Fruit fly (Drosophila melanogaster): ENCODE data around the gene CG31735.

CG31735 gene

dm6 chr2L:15895154-15895553, at the start of gene CG31735:
TSS of gene CG31735 (plus strand) at chr2L:15895454.
- no peak for TF ChIP-seq CG8478 (optimal IDR thresholded peaks at IDR 0.05)

dm6 chr2L:15846600-15846999, 48.7 kb upstream of the CG31735 start:
- TF ChIP-seq psq (optimal IDR thresholded peaks at IDR 0.05) (no peak), CG8478 (optimal IDR thresholded peaks at IDR 0.05) (no peak), usp (GFP tag; optimal IDR thresholded peaks at IDR 0.05) (no peak)

- TF ChIP-seq Dll (optimal IDR thresholded peaks at IDR 0.05) (no peak), CG8478 (optimal IDR thresholded peaks at IDR 0.05) (no peak), psq (optimal IDR thresholded peaks at IDR 0.05) (no peak), EcR (GFP tag; optimal IDR thresholded peaks at IDR 0.05) (no peak), usp (GFP tag; optimal IDR thresholded peaks at IDR 0.05) (no peak), pan (optimal IDR thresholded peaks at IDR 0.05) (no peak)
Measured at dm6 chr2L:15852292-15852691, 43.0 kb upstream of the CG31735 start, which contains the start of gene CG13243. TSS of gene CG13243 (plus strand) at chr2L:15852592.

dm6 chr2L:15853826-15854225, 41.4 kb upstream of the CG31735 start, which contains the start of gene Tektin-A:
TSS of gene Tektin-A (plus strand) at chr2L:15854126.
- TF ChIP-seq Dll (optimal IDR thresholded peaks at IDR 0.05) = no peak
- TF ChIP-seq EcR (GFP tag; optimal IDR thresholded peaks at IDR 0.05) = no peak
- TF ChIP-seq psq (optimal IDR thresholded peaks at IDR 0.05) = no peak
- TF ChIP-seq CG8478 (optimal IDR thresholded peaks at IDR 0.05) = no peak
- no peak for TF ChIP-seq usp (GFP tag; optimal IDR thresholded peaks at IDR 0.05)
- TF ChIP-seq pan (optimal IDR thresholded peaks at IDR 0.05) = no peak

- no peak for TF ChIP-seq CG8478 (optimal IDR thresholded peaks at IDR 0.05)
- no peak for TF ChIP-seq pan (optimal IDR thresholded peaks at IDR 0.05)
- no peak for TF ChIP-seq psq (optimal IDR thresholded peaks at IDR 0.05)
- no peak for TF ChIP-seq EcR (GFP tag; optimal IDR thresholded peaks at IDR 0.05)
- no peak for TF ChIP-seq usp (GFP tag; optimal IDR thresholded peaks at IDR 0.05)
- TF ChIP-seq Dll (optimal IDR thresholded peaks at IDR 0.05) = no peak
Measured at dm6 chr2L:15865361-15865760, 29.9 kb upstream of the CG31735 start, which contains the start of gene CG42792. TSS of gene CG42792 (minus strand) at chr2L:15865461.

dm6 chr2L:15880056-15880455, 15.2 kb upstream of the CG31735 start, which contains the start of gene CG7653:
TSS of gene CG7653 (minus strand) at chr2L:15880156.
- TF ChIP-seq EcR (GFP tag; optimal IDR thresholded peaks at IDR 0.05) = no peak
- no peak for TF ChIP-seq usp (GFP tag; optimal IDR thresholded peaks at IDR 0.05)
- no peak for TF ChIP-seq pan (optimal IDR thresholded peaks at IDR 0.05)
- no peak for TF ChIP-seq Dll (optimal IDR thresholded peaks at IDR 0.05)
- no peak for TF ChIP-seq psq (optimal IDR thresholded peaks at IDR 0.05)
- TF ChIP-seq CG8478 (optimal IDR thresholded peaks at IDR 0.05) = no peak

dm6 chr2L:15883090-15883489, 12.2 kb upstream of the CG31735 start, which contains the start of gene CG44475:
TSS of gene CG44475 (minus strand) at chr2L:15883190.
- no peak for TF ChIP-seq pan (optimal IDR thresholded peaks at IDR 0.05)
- TF ChIP-seq Dll (optimal IDR thresholded peaks at IDR 0.05) = no peak
- no peak for TF ChIP-seq EcR (GFP tag; optimal IDR thresholded peaks at IDR 0.05)
- no peak for TF ChIP-seq psq (optimal IDR thresholded peaks at IDR 0.05)
- TF ChIP-seq usp (GFP tag; optimal IDR thresholded peaks at IDR 0.05) = no peak
- TF ChIP-seq CG8478 (optimal IDR thresholded peaks at IDR 0.05) = no peak

dm6 chr2L:15886187-15886586, 9.1 kb upstream of the CG31735 start:
- no peak for TF ChIP-seq usp (GFP tag; optimal IDR thresholded peaks at IDR 0.05)
- TF ChIP-seq CG8478 (optimal IDR thresholded peaks at IDR 0.05) = no peak
- no peak for TF ChIP-seq pan (optimal IDR thresholded peaks at IDR 0.05)
- TF ChIP-seq psq (optimal IDR thresholded peaks at IDR 0.05) = no peak
- no peak for TF ChIP-seq Dll (optimal IDR thresholded peaks at IDR 0.05)
- no peak for TF ChIP-seq EcR (GFP tag; optimal IDR thresholded peaks at IDR 0.05)

- TF ChIP-seq psq (optimal IDR thresholded peaks at IDR 0.05) = no peak
Measured at dm6 chr2L:15893711-15894110, 1.5 kb upstream of the CG31735 start, which contains the start of gene Tep1. TSS of gene Tep1 (minus strand) at chr2L:15893811.

- TF ChIP-seq CG8478 (optimal IDR thresholded peaks at IDR 0.05) (no peak), EcR (GFP tag; optimal IDR thresholded peaks at IDR 0.05) (no peak), psq (optimal IDR thresholded peaks at IDR 0.05) (no peak), Dll (optimal IDR thresholded peaks at IDR 0.05) (no peak), usp (GFP tag; optimal IDR thresholded peaks at IDR 0.05) (no peak), pan (optimal IDR thresholded peaks at IDR 0.05) (no peak)
Measured at dm6 chr2L:15900424-15900823, 5.2 kb downstream of the CG31735 start, which contains the start of gene CG31823. TSS of gene CG31823 (minus strand) at chr2L:15900524.

dm6 chr2L:15902310-15902709, 7.1 kb downstream of the CG31735 start, which contains the start of gene CG31821:
TSS of gene CG31821 (minus strand) at chr2L:15902410.
- TF ChIP-seq pan (optimal IDR thresholded peaks at IDR 0.05) (no peak), psq (optimal IDR thresholded peaks at IDR 0.05) (no peak), CG8478 (optimal IDR thresholded peaks at IDR 0.05) (no peak), Dll (optimal IDR thresholded peaks at IDR 0.05) (no peak), usp (GFP tag; optimal IDR thresholded peaks at IDR 0.05) (no peak), EcR (GFP tag; optimal IDR thresholded peaks at IDR 0.05) (no peak)

- TF ChIP-seq EcR (GFP tag; optimal IDR thresholded peaks at IDR 0.05) (no peak), CG8478 (optimal IDR thresholded peaks at IDR 0.05) (no peak), pan (optimal IDR thresholded peaks at IDR 0.05) (no peak), Dll (optimal IDR thresholded peaks at IDR 0.05) (no peak), usp (GFP tag; optimal IDR thresholded peaks at IDR 0.05) (no peak), psq (optimal IDR thresholded peaks at IDR 0.05) (no peak)
Measured at dm6 chr2L:15903725-15904124, 8.5 kb downstream of the CG31735 start.

dm6 chr2L:15907358-15907757, 12.1 kb downstream of the CG31735 start:
- TF ChIP-seq Dll (optimal IDR thresholded peaks at IDR 0.05) (no peak), pan (optimal IDR thresholded peaks at IDR 0.05) (no peak), CG8478 (optimal IDR thresholded peaks at IDR 0.05) (no peak), psq (optimal IDR thresholded peaks at IDR 0.05) (no peak), EcR (GFP tag; optimal IDR thresholded peaks at IDR 0.05) (no peak), usp (GFP tag; optimal IDR thresholded peaks at IDR 0.05) (no peak)

All from whole organism.